Worm (Caenorhabditis elegans): ENCODE data around the gene dpy-31.

The dpy-31 gene

DNA sequence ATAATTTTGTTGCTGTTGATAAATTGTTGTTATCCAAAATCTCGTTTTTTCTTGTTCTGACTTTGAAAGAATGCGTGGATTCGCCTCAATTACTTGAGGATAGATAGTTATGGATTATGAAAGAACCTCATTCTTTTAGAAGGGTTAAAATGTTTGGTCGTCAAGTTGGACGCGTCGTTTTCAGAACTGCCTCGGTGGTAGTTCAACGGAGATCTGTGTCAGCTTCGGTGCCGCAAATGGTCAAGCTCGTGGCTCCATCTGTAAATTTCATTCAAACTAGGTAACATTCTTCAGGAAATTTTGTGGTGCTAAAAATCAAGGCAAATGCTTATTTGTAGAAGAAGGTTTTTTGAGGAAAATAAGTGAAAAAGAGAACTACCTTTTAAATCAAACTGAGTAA, 21.4 kb upstream of the dpy-31 start, which contains the start of gene ndab-2 (continued):
- peak; percentile 59; the same call in 1 of the 2 replicates for TF ChIP-seq ceh-100 (GFP tag; IDR thresholded peaks at IDR 0.05)
- TF ChIP-seq repo-1 (tag; optimal IDR thresholded peaks at IDR 0.05), result peak; percentile 52
- TF ChIP-seq rcor-1 (GFP tag; IDR thresholded peaks at IDR 0.05), result peak; percentile 74
- TF ChIP-seq snpc-3.4 (tag; optimal IDR thresholded peaks at IDR 0.05), result peak; percentile 57
- peak; percentile 75 for TF ChIP-seq Y56A3A.18 (GFP tag; IDR thresholded peaks at IDR 0.05)
- peak; percentile 41; the same call in 1 of the 2 replicates for TF ChIP-seq egl-44 (GFP tag; IDR thresholded peaks at IDR 0.05)
- TF ChIP-seq F49E8.2 (tag; optimal IDR thresholded peaks at IDR 0.05; ENCODE audit: insufficient read depth), result peak; percentile 26
- no peak for TF ChIP-seq F23B12.7 (tag; optimal IDR thresholded peaks at IDR 0.05; ENCODE audit: insufficient read depth)
- TF ChIP-seq mes-4 (tag; optimal IDR thresholded peaks at IDR 0.05), result no peak
- peak; percentile 52; the same call in 1 of the 2 replicates for TF ChIP-seq ztf-25 (GFP tag; IDR thresholded peaks at IDR 0.05)
- peak; percentile 42; the same call in 1 of the 2 replicates for TF ChIP-seq pbrm-1 (GFP tag; IDR thresholded peaks at IDR 0.05)
- TF ChIP-seq mcd-1 (GFP tag; IDR thresholded peaks at IDR 0.05), result peak; percentile 47; the same call in 1 of the 2 replicates
- TF ChIP-seq nfyb-1 (GFP tag; IDR thresholded peaks at IDR 0.05), result 0 out of 2 replicates have a peak, but pooled peaks have one; percentile 43
- 0 out of 2 replicates have a peak, but pooled peaks have one; percentile 65 for TF ChIP-seq F39B2.1 (GFP tag; IDR thresholded peaks at IDR 0.05)
- no peak for TF ChIP-seq hlh-26 (GFP tag; conservative IDR thresholded peaks at IDR 0.05)
- peak; percentile 82 for TF ChIP-seq ekl-4 (GFP tag; IDR thresholded peaks at IDR 0.05)

- TF ChIP-seq ztf-26 (tag; optimal IDR thresholded peaks at IDR 0.05) (no peak), efl-1 (GFP tag; optimal IDR thresholded peaks at IDR 0.05) (peak; percentile 18), F57C9.4 (tag; optimal IDR thresholded peaks at IDR 0.05) (no peak), nhr-179 (tag; optimal IDR thresholded peaks at IDR 0.05) (no peak), ceh-58 (GFP tag; IDR thresholded peaks at IDR 0.05) (no peak), B0035.1 (tag; optimal IDR thresholded peaks at IDR 0.05) (no peak), B0261.1 (tag; optimal IDR thresholded peaks at IDR 0.05) (no peak), attf-5 (GFP tag; optimal IDR thresholded peaks at IDR 0.05) (peak; percentile 89), Y53F4B.3 (GFP tag; IDR thresholded peaks at IDR 0.05) (no peak), K11D2.4 (GFP tag; IDR thresholded peaks at IDR 0.05) (no peak), bed-2 (GFP tag; IDR thresholded peaks at IDR 0.05) (no peak), ztf-22 (GFP tag; optimal IDR thresholded peaks at IDR 0.05) (no peak), egl-44 (GFP tag; IDR thresholded peaks at IDR 0.05) (no peak), C06A6.2 (GFP tag; conservative IDR thresholded peaks at IDR 0.05) (no peak), Y95B8A.8 (GFP tag; IDR thresholded peaks at IDR 0.05) (no peak; the same call in 1 of the 2 replicates), ama-1 (optimal IDR thresholded peaks at IDR 0.05) (no peak), ama-1 (GFP tag; optimal IDR thresholded peaks at IDR 0.05) (peak; percentile 2 to 16), hsf-1 (GFP tag; IDR thresholded peaks at IDR 0.05) (peak; percentile 54; the same call in 1 of the 2 replicates), attf-6 (GFP tag; IDR thresholded peaks at IDR 0.05) (0 out of 2 replicates have a peak, but pooled peaks have one; percentile 31), egl-18 (GFP tag; IDR thresholded peaks at IDR 0.05) (no peak), hrde-1 (tag; optimal IDR thresholded peaks at IDR 0.05; ENCODE audit: borderline replicate concordance) (peak; percentile 52), fkh-3 (tag; optimal IDR thresholded peaks at IDR 0.05) (no peak), snpc-3.4 (tag; optimal IDR thresholded peaks at IDR 0.05) (peak; percentile 9), F49E8.2 (tag; optimal IDR thresholded peaks at IDR 0.05; ENCODE audit: insufficient read depth) (peak; percentile 71), dpl-1 (GFP tag; optimal IDR thresholded peaks at IDR 0.05) (no peak), tbx-9 (tag; optimal IDR thresholded peaks at IDR 0.05; ENCODE audit: borderline replicate concordance) (no peak), tbp1 (GFP tag; optimal IDR thresholded peaks at IDR 0.05) (peak; percentile 53), aptf-2 (GFP tag; conservative IDR thresholded peaks at IDR 0.05) (no peak), dpff-1 (tag; optimal IDR thresholded peaks at IDR 0.05) (no peak), madf-3 (GFP tag; IDR thresholded peaks at IDR 0.05) (peak; percentile 81), ZK185.1 (tag; optimal IDR thresholded peaks at IDR 0.05; ENCODE audit: poor library complexity, severe bottlenecking) (peak; percentile 24), ets-4 (GFP tag; optimal IDR thresholded peaks at IDR 0.05) (no peak), gei-17 (GFP tag; optimal IDR thresholded peaks at IDR 0.05) (no peak), cebp-2 (GFP tag; IDR thresholded peaks at IDR 0.05) (no peak), F22D6.2 (tag; optimal IDR thresholded peaks at IDR 0.05) (no peak)
These were observed 20.2 kb upstream of the dpy-31 start, which contains the start of gene epg-4 for ce11 chrIII:7181822-7182221. epg-4 (plus strand) TSS chrIII:7182167.
